Worm (Caenorhabditis elegans): ENCODE data around the gene Y46G5A.18.

The Y46G5A.18 gene

DNA sequence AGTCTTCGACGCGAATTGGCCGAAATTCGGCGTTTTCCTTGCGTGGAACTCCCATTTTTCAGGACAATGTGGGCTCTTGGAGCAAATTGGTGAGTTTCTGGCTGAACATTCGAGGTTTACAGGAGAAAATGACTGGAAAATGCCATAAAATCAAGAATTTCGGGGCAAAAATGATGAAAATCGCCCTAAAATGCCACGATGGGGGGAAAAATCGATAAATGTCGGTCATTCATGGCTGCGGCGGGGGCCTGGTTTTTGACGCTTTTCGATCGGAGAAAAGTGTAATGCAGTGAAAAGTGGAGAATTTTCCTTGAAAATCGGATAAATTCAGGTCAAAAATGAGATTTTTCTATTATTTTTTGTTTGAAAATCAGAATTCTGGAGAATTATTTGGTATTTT lies at the start of gene Y46G5A.18, which contains the start of gene Y46G5A.47:
Gene Y46G5A.18 (minus strand): TSS at position 101 of the 400 bp plus-strand sequence.
Gene Y46G5A.47 (minus strand): TSS at position 146 of the 400 bp plus-strand sequence.
- no peak for TF ChIP-seq flh-1 (GFP tag; optimal IDR thresholded peaks at IDR 0.05)
- no peak for TF ChIP-seq mab-5 (tag; optimal IDR thresholded peaks at IDR 0.05)
- TF ChIP-seq snpc-4 (tag; optimal IDR thresholded peaks at IDR 0.05): no peak
- no peak for TF ChIP-seq mep-1 (tag; optimal IDR thresholded peaks at IDR 0.05)
- no peak for TF ChIP-seq ceh-39 (tag; optimal IDR thresholded peaks at IDR 0.05)
- no peak for TF ChIP-seq M03D4.4 (tag; optimal IDR thresholded peaks at IDR 0.05)
- no peak for TF ChIP-seq ceh-43 (GFP tag; optimal IDR thresholded peaks at IDR 0.05)
- no peak for TF ChIP-seq nhr-12 (tag; optimal IDR thresholded peaks at IDR 0.05)
- no peak for TF ChIP-seq tbx-8 (GFP tag; optimal IDR thresholded peaks at IDR 0.05)
- no peak for TF ChIP-seq sptf-1 (tag; optimal IDR thresholded peaks at IDR 0.05)
- no peak for TF ChIP-seq ztf-11 (tag; optimal IDR thresholded peaks at IDR 0.05)
- no peak for TF ChIP-seq pha-4 (tag; optimal IDR thresholded peaks at IDR 0.05)
- no peak for TF ChIP-seq nhr-2 (tag; optimal IDR thresholded peaks at IDR 0.05)
- TF ChIP-seq drap-1 (GFP tag; optimal IDR thresholded peaks at IDR 0.05): no peak
- TF ChIP-seq elt-3 (tag; optimal IDR thresholded peaks at IDR 0.05): no peak
- no peak for TF ChIP-seq nhr-76 (tag; optimal IDR thresholded peaks at IDR 0.05)
- TF ChIP-seq sem-2 (GFP tag; optimal IDR thresholded peaks at IDR 0.05): no peak
- no peak for TF ChIP-seq zip-8 (tag; optimal IDR thresholded peaks at IDR 0.05)
- TF ChIP-seq bed-3 (GFP tag; optimal IDR thresholded peaks at IDR 0.05): no peak

ce11 chrII:12850129-12850528 lies 45.1 kb upstream of the Y46G5A.18 start, which contains the start of gene Y46G5A.28:
TSS of gene Y46G5A.28 (plus strand) at chrII:12850429.
- no peak for TF ChIP-seq lin-13 (tag; optimal IDR thresholded peaks at IDR 0.05)
- TF ChIP-seq ces-1 (GFP tag; optimal IDR thresholded peaks at IDR 0.05): no peak
- TF ChIP-seq sem-2 (GFP tag; optimal IDR thresholded peaks at IDR 0.05): no peak
- TF ChIP-seq ceh-43 (GFP tag; optimal IDR thresholded peaks at IDR 0.05): no peak
- no peak for TF ChIP-seq mls-2 (tag; optimal IDR thresholded peaks at IDR 0.05)
- no peak for TF ChIP-seq hlh-1 (tag; optimal IDR thresholded peaks at IDR 0.05)
- TF ChIP-seq pha-4 (tag; optimal IDR thresholded peaks at IDR 0.05): no peak
- TF ChIP-seq ceh-39 (tag; optimal IDR thresholded peaks at IDR 0.05): no peak
- TF ChIP-seq drap-1 (GFP tag; optimal IDR thresholded peaks at IDR 0.05): no peak
- TF ChIP-seq ztf-11 (tag; optimal IDR thresholded peaks at IDR 0.05): no peak

- TF ChIP-seq nhr-2 (tag; optimal IDR thresholded peaks at IDR 0.05) (no peak), sptf-1 (tag; optimal IDR thresholded peaks at IDR 0.05) (no peak), lsy-2 (tag; optimal IDR thresholded peaks at IDR 0.05) (no peak), ceh-43 (GFP tag; optimal IDR thresholded peaks at IDR 0.05) (no peak), drap-1 (GFP tag; optimal IDR thresholded peaks at IDR 0.05) (no peak), mls-2 (tag; optimal IDR thresholded peaks at IDR 0.05) (no peak), ztf-11 (tag; optimal IDR thresholded peaks at IDR 0.05) (no peak), ces-1 (GFP tag; optimal IDR thresholded peaks at IDR 0.05) (no peak), hlh-1 (tag; optimal IDR thresholded peaks at IDR 0.05) (no peak)
These were observed 42.7 kb upstream of the Y46G5A.18 start, which contains the start of gene pes-10 for ce11 chrII:12847736-12848135. TSS of gene pes-10 (minus strand) at chrII:12847836.

ce11 chrII:12840057-12840456 lies 35.0 kb upstream of the Y46G5A.18 start, which contains the start of gene lgc-35:
TSS of gene lgc-35 (minus strand) at chrII:12840157.
- TF ChIP-seq sem-2 (GFP tag; optimal IDR thresholded peaks at IDR 0.05) (no peak), zip-8 (tag; optimal IDR thresholded peaks at IDR 0.05) (peak; percentile 14)

ce11 chrII:12830347-12830746 lies 25.3 kb upstream of the Y46G5A.18 start, which contains the start of gene bcmo-1:
TSS of gene bcmo-1 (plus strand) at chrII:12830676.
- TF ChIP-seq lsy-2 (tag; optimal IDR thresholded peaks at IDR 0.05) (no peak), tbx-8 (GFP tag; optimal IDR thresholded peaks at IDR 0.05) (no peak), pha-4 (tag; optimal IDR thresholded peaks at IDR 0.05) (no peak), mls-2 (tag; optimal IDR thresholded peaks at IDR 0.05) (no peak), hlh-1 (tag; optimal IDR thresholded peaks at IDR 0.05) (no peak), ztf-11 (tag; optimal IDR thresholded peaks at IDR 0.05) (no peak), nhr-28 (tag; optimal IDR thresholded peaks at IDR 0.05) (no peak), zip-8 (tag; optimal IDR thresholded peaks at IDR 0.05) (no peak), sem-2 (GFP tag; optimal IDR thresholded peaks at IDR 0.05) (no peak), unc-120 (tag; optimal IDR thresholded peaks at IDR 0.05; ENCODE audit: poor library complexity, severe bottlenecking) (no peak), bed-3 (GFP tag; optimal IDR thresholded peaks at IDR 0.05) (no peak)

- no peak for TF ChIP-seq lin-32 (GFP tag; optimal IDR thresholded peaks at IDR 0.05)
- no peak for TF ChIP-seq nhr-76 (tag; optimal IDR thresholded peaks at IDR 0.05)
- TF ChIP-seq sem-2 (GFP tag; optimal IDR thresholded peaks at IDR 0.05): no peak
- no peak for TF ChIP-seq nhr-28 (tag; optimal IDR thresholded peaks at IDR 0.05)
- TF ChIP-seq unc-120 (tag; optimal IDR thresholded peaks at IDR 0.05; ENCODE audit: poor library complexity, severe bottlenecking): no peak
- TF ChIP-seq ceh-43 (GFP tag; optimal IDR thresholded peaks at IDR 0.05): no peak
These were observed 23.8 kb upstream of the Y46G5A.18 start, which contains the start of gene Y46G5A.23 for ce11 chrII:12828863-12829262. TSS of gene Y46G5A.23 (minus strand) at chrII:12828963.
